Worm (Caenorhabditis elegans) whole organism, L4 larva: ENCODE results near the gene C32H11.3.

Source experiments
- T26A8.4 ChIP-seq: fragments of 200-800 bp; sonication (Bioruptor generic); IDR thresholded peaks from 2 replicates; pipeline ENCODE4 v1.3.6; 2022; ENCODE audit warnings: missing genetic modification characterization, missing compliant biosample characterization
- Y105C5A.15 ChIP-seq: fragments of 200-800 bp; sonication (Bioruptor generic); IDR thresholded peaks from 2 replicates; pipeline ENCODE4 v1.3.6; 2022; ENCODE audit warnings: missing genetic modification characterization, missing compliant biosample characterization
- Y48G9A.11 ChIP-seq: fragments of 200-800 bp; sonication (Bioruptor generic); IDR thresholded peaks from 2 replicates; pipeline ENCODE4 v1.3.6; 2022; ENCODE audit warnings: missing genetic modification reagents, missing genetic modification characterization, missing compliant biosample characterization
- Y5F2A.4 ChIP-seq: fragments of 200-800 bp; sonication (Bioruptor generic); optimal IDR thresholded peaks from 2 replicates; lab custom pipeline; 2018; ENCODE audit warnings: mild to moderate bottlenecking, missing genetic modification characterization, missing compliant biosample characterization
- ZK337.2 ChIP-seq: fragments of 200-800 bp; sonication (Bioruptor generic); IDR thresholded peaks from 2 replicates; pipeline ENCODE4 v1.3.6; 2022; ENCODE audit warnings: missing genetic modification reagents, missing genetic modification characterization, missing compliant biosample characterization
- ZK546.5 ChIP-seq, 2 experiments: sonication (generic microtip); optimal IDR thresholded peaks; 2 replicates each; lab custom pipeline; 2017; ENCODE audit warnings: missing biosample characterization in 2 of 2, missing genetic modification characterization in 2 of 2
- arid-1 ChIP-seq: fragments of 200-800 bp; sonication (Bioruptor generic); conservative IDR thresholded peaks from 2 replicates; pipeline ENCODE4 v1.3.6; 2022; ENCODE audit warnings: missing genetic modification reagents, missing genetic modification characterization, missing compliant biosample characterization
- attf-4 ChIP-seq: sonication (generic microtip); optimal IDR thresholded peaks from 3 replicates; lab custom pipeline; 2017; ENCODE audit warnings: missing biosample characterization, missing genetic modification characterization
- ceh-62 ChIP-seq: sonication (generic microtip); optimal IDR thresholded peaks from 2 replicates; lab custom pipeline; 2017; ENCODE audit warnings: missing biosample characterization, missing genetic modification characterization
- daf-12 ChIP-seq: fragments of 150-350 bp; optimal IDR thresholded peaks from 2 replicates; lab custom pipeline; 2014; ENCODE audit warnings: missing biosample characterization, missing genetic modification reagents, missing genetic modification characterization
- daf-16 ChIP-seq, 3 experiments: sonication (generic microtip); optimal IDR thresholded peaks; 2 replicates each; lab custom pipeline; 2016 to 2017; ENCODE audit warnings: missing genetic modification characterization in 3 of 3, missing genetic modification reagents in 3 of 3, mild to moderate bottlenecking in 2 of 3, missing compliant biosample characterization in 2 of 3, missing biosample characterization in 1 of 3, moderate library complexity in 1 of 3
- daf-19 ChIP-seq: fragments of 200-800 bp; sonication (Bioruptor generic); conservative IDR thresholded peaks from 2 replicates; pipeline ENCODE4 v1.3.6; 2022; ENCODE audit warnings: missing genetic modification characterization, missing compliant biosample characterization
- dmd-8 ChIP-seq: fragments of 200-800 bp; sonication (Bioruptor generic); IDR thresholded peaks from 2 replicates; pipeline ENCODE4 v1.3.6; 2022; ENCODE audit warnings: missing genetic modification characterization, missing compliant biosample characterization
- duxl-1 ChIP-seq: sonication (generic microtip); optimal IDR thresholded peaks from 2 replicates; lab custom pipeline; 2016; ENCODE audit warnings: mild to moderate bottlenecking, missing genetic modification characterization, moderate library complexity, missing compliant biosample characterization; ENCODE audit not compliant: poor library complexity
- dve-1 ChIP-seq: sonication (generic microtip); optimal IDR thresholded peaks from 2 replicates; lab custom pipeline; 2017; ENCODE audit warnings: antibody characterized with exemption, mild to moderate bottlenecking, missing genetic modification characterization, missing compliant biosample characterization; ENCODE audit not compliant: insufficient read depth
- egl-27 ChIP-seq: sonication (generic microtip); optimal IDR thresholded peaks from 3 replicates; lab custom pipeline; 2017; ENCODE audit warnings: missing biosample characterization, missing genetic modification reagents, missing genetic modification characterization
- fkh-10 ChIP-seq: fragments of 150-350 bp; optimal IDR thresholded peaks from 2 replicates; lab custom pipeline; 2014; ENCODE audit warnings: missing biosample characterization, missing genetic modification reagents, missing genetic modification characterization
- hif-1 ChIP-seq, 2 experiments: sonication (generic microtip); optimal IDR thresholded peaks; 2 replicates each; lab custom pipeline; 2016 to 2017; ENCODE audit warnings: missing compliant biosample characterization in 2 of 2, missing genetic modification characterization in 2 of 2, missing genetic modification reagents in 2 of 2, missing genotype in 2 of 2, mild to moderate bottlenecking in 1 of 2
- hlh-11 ChIP-seq: fragments of 200-800 bp; sonication (Bioruptor generic); optimal IDR thresholded peaks from 2 replicates; lab custom pipeline; 2018; ENCODE audit warnings: mild to moderate bottlenecking, missing genetic modification characterization, missing compliant biosample characterization
- hlh-30 ChIP-seq: sonication (generic microtip); optimal IDR thresholded peaks from 2 replicates; lab custom pipeline; 2017; ENCODE audit warnings: antibody characterized with exemption, mild to moderate bottlenecking, missing genetic modification characterization, missing compliant biosample characterization; ENCODE audit not compliant: insufficient read depth
- hmg-1.1 ChIP-seq: fragments of 200-800 bp; sonication (Bioruptor generic); IDR thresholded peaks from 2 replicates; pipeline ENCODE4 v1.3.6; 2022; ENCODE audit warnings: missing genetic modification reagents, missing genetic modification characterization, missing compliant biosample characterization
- jun-1 ChIP-seq: fragments of 150-350 bp; optimal IDR thresholded peaks from 2 replicates; lab custom pipeline; 2014; ENCODE audit warnings: missing biosample characterization, missing genetic modification reagents, missing genetic modification characterization
- lim-7 ChIP-seq: fragments of 200-800 bp; sonication (Bioruptor generic); IDR thresholded peaks from 2 replicates; pipeline ENCODE4 v1.3.6; 2022; ENCODE audit warnings: missing genetic modification characterization, missing compliant biosample characterization
- lin-13 ChIP-seq: fragments of 150-350 bp; optimal IDR thresholded peaks from 2 replicates; lab custom pipeline; 2014; ENCODE audit warnings: missing biosample characterization, missing genetic modification reagents, missing genetic modification characterization
- lin-15B ChIP-seq: fragments of 150-350 bp; sonication (generic microtip); optimal IDR thresholded peaks from 3 replicates; lab custom pipeline; 2014; ENCODE audit warnings: missing biosample characterization, missing genetic modification characterization
- lir-3 ChIP-seq: sonication (generic microtip); optimal IDR thresholded peaks from 2 replicates; lab custom pipeline; 2016; ENCODE audit warnings: mild to moderate bottlenecking, missing genetic modification characterization, missing compliant biosample characterization
- madf-5 ChIP-seq, 2 experiments: fragments of 200-800 bp; sonication (Bioruptor generic); IDR thresholded peaks; 2 replicates each; pipeline ENCODE4 v1.3.6; 2022; ENCODE audit warnings: missing compliant biosample characterization in 2 of 2, missing genetic modification characterization in 2 of 2
- mdt-29 ChIP-seq: fragments of 200-800 bp; sonication (Bioruptor generic); IDR thresholded peaks from 2 replicates; pipeline ENCODE4 v1.3.6; 2022; ENCODE audit warnings: missing genetic modification reagents, missing genetic modification characterization, missing compliant biosample characterization
- mes-2 ChIP-seq: sonication (generic microtip); optimal IDR thresholded peaks from 2 replicates; lab custom pipeline; 2016; ENCODE audit warnings: missing genotype, mild to moderate bottlenecking, missing genetic modification characterization, missing compliant biosample characterization; ENCODE audit not compliant: poor library complexity, severe bottlenecking
- mxl-2 ChIP-seq: fragments of 200-800 bp; sonication (Bioruptor generic); conservative IDR thresholded peaks from 2 replicates; pipeline ENCODE4 v1.3.6; 2022; ENCODE audit warnings: missing genetic modification reagents, missing genetic modification characterization, missing compliant biosample characterization
- nhr-10 ChIP-seq: fragments of 150-350 bp; optimal IDR thresholded peaks from 2 replicates; lab custom pipeline; 2014; ENCODE audit warnings: missing biosample characterization, missing genetic modification characterization
- nhr-28 ChIP-seq: fragments of 150-350 bp; optimal IDR thresholded peaks from 2 replicates; lab custom pipeline; 2014; ENCODE audit warnings: missing biosample characterization, missing genetic modification characterization
- nhr-41 ChIP-seq: fragments of 200-800 bp; sonication (Bioruptor generic); IDR thresholded peaks from 2 replicates; pipeline ENCODE4 v1.3.6; 2022; ENCODE audit warnings: missing genetic modification reagents, missing genetic modification characterization, missing compliant biosample characterization
- nhr-42 ChIP-seq: fragments of 200-800 bp; sonication (Bioruptor generic); IDR thresholded peaks from 2 replicates; pipeline ENCODE4 v1.3.6; 2022; ENCODE audit warnings: missing genetic modification characterization, missing compliant biosample characterization
- nhr-48 ChIP-seq: sonication (generic microtip); optimal IDR thresholded peaks from 2 replicates; lab custom pipeline; 2016; ENCODE audit warnings: mild to moderate bottlenecking, missing genetic modification characterization, missing compliant biosample characterization
- nhr-76 ChIP-seq: fragments of 150-350 bp; optimal IDR thresholded peaks from 2 replicates; lab custom pipeline; 2014; ENCODE audit warnings: missing biosample characterization, missing genetic modification characterization
- set-16 ChIP-seq: fragments of 200-800 bp; sonication (Bioruptor generic); IDR thresholded peaks from 2 replicates; pipeline ENCODE4 v1.3.6; 2022; ENCODE audit warnings: missing genetic modification reagents, missing genetic modification characterization, missing compliant biosample characterization
- snpc-4 ChIP-seq: fragments of 150-350 bp; optimal IDR thresholded peaks from 2 replicates; lab custom pipeline; 2014; ENCODE audit warnings: missing biosample characterization, missing genetic modification characterization
- spr-1 ChIP-seq: sonication (generic microtip); optimal IDR thresholded peaks from 2 replicates; lab custom pipeline; 2016; ENCODE audit warnings: mild to moderate bottlenecking, missing genetic modification characterization, missing compliant biosample characterization
- spr-3 ChIP-seq: fragments of 200-800 bp; sonication (Bioruptor generic); optimal IDR thresholded peaks from 2 replicates; lab custom pipeline; 2018; ENCODE audit warnings: mild to moderate bottlenecking, missing genetic modification characterization, missing compliant biosample characterization
- unc-130 ChIP-seq: sonication (generic microtip); optimal IDR thresholded peaks from 2 replicates; lab custom pipeline; 2016; ENCODE audit warnings: missing genetic modification reagents, missing genetic modification characterization, missing compliant biosample characterization
- zag-1 ChIP-seq: fragments of 150-350 bp; optimal IDR thresholded peaks from 2 replicates; lab custom pipeline; 2014; ENCODE audit warnings: missing biosample characterization, missing genetic modification characterization
- zfp-2 ChIP-seq: sonication (generic microtip); optimal IDR thresholded peaks from 2 replicates; lab custom pipeline; 2016; ENCODE audit warnings: mild to moderate bottlenecking, missing genetic modification characterization, missing compliant biosample characterization
- zip-2 ChIP-seq: fragments of 150-350 bp; optimal IDR thresholded peaks from 2 replicates; lab custom pipeline; 2014; ENCODE audit warnings: missing biosample characterization, missing genetic modification characterization
- ztf-7 ChIP-seq: fragments of 150-350 bp; optimal IDR thresholded peaks from 2 replicates; lab custom pipeline; 2014; ENCODE audit warnings: missing biosample characterization, missing genetic modification characterization

The C32H11.3 gene

ce11 chrIV:12879557-12879956, 38.8 kb upstream of the C32H11.3 start, which contains the start of gene ZK896.5 (continued):
- no peak for TF ChIP-seq mdt-29 (GFP tag; lab: Robert Waterston, UW)
- TF ChIP-seq ztf-7 (tag; lab: Kevin White, UChicago) = no peak
- no peak for TF ChIP-seq Y48G9A.11 (GFP tag; lab: Robert Waterston, UW)
- TF ChIP-seq lin-15B (tag; lab: Kevin White, UChicago) = no peak
- no peak for TF ChIP-seq arid-1
- TF ChIP-seq unc-130 (GFP tag; lab: Kevin White, UChicago) = no peak
- TF ChIP-seq ceh-62 (tag; lab: Kevin White, UChicago) = no peak
- TF ChIP-seq daf-16 (GFP tag; optimal IDR thresholded peaks at IDR 0.05; lab: Kevin White, UChicago) = no peak
- peak; percentile 65 for TF ChIP-seq daf-16 (tag; optimal IDR thresholded peaks at IDR 0.05; lab: Kevin White, UChicago)
- no peak for TF ChIP-seq T26A8.4 (GFP tag; lab: Robert Waterston, UW)
- TF ChIP-seq mes-2 (tag; lab: Kevin White, UChicago) = no peak
- no peak for TF ChIP-seq spr-3 (GFP tag; lab: Kevin White, UChicago)
- TF ChIP-seq ZK337.2 (GFP tag; lab: Robert Waterston, UW) = no peak
- TF ChIP-seq hlh-30 (tag; lab: Kevin White, UChicago) = no peak
- TF ChIP-seq lin-13 (GFP tag; lab: Kevin White, UChicago) = no peak
- no peak for TF ChIP-seq mxl-2 (GFP tag; lab: Robert Waterston, UW)
- TF ChIP-seq duxl-1 = no peak
- peak; percentile 74 for TF ChIP-seq nhr-48 (tag; lab: Kevin White, UChicago)
- TF ChIP-seq jun-1 (tag; lab: Kevin White, UChicago) = no peak
- TF ChIP-seq dmd-8 = no peak
- TF ChIP-seq snpc-4 = no peak
- no peak for TF ChIP-seq nhr-42
- TF ChIP-seq zag-1 (tag; lab: Kevin White, UChicago) = no peak
- TF ChIP-seq hif-1 (tag; optimal IDR thresholded peaks at IDR 0.05; lab: Kevin White, UChicago) = no peak
- TF ChIP-seq nhr-41 (GFP tag; lab: Robert Waterston, UW) = no peak
- TF ChIP-seq madf-5 (GFP tag; IDR thresholded peaks at IDR 0.05; lab: Robert Waterston, UW) = no peak
- TF ChIP-seq zfp-2 (tag; lab: Kevin White, UChicago) = no peak
- peak; percentile 13 for TF ChIP-seq nhr-28 (tag; lab: Kevin White, UChicago)
- TF ChIP-seq Y105C5A.15 = no peak
- TF ChIP-seq fkh-10 (GFP tag; lab: Kevin White, UChicago) = no peak
- TF ChIP-seq nhr-76 (tag; lab: Kevin White, UChicago) = no peak
- TF ChIP-seq ZK546.5 (tag; optimal IDR thresholded peaks at IDR 0.05; lab: Kevin White, UChicago) = no peak
- TF ChIP-seq daf-12 (tag; lab: Kevin White, UChicago) = no peak
- peak; percentile 53 for TF ChIP-seq dve-1 (tag; lab: Kevin White, UChicago)
- TF ChIP-seq spr-1 = no peak
- TF ChIP-seq nhr-10 (tag; lab: Kevin White, UChicago) = no peak
- no peak for TF ChIP-seq lir-3 (tag; lab: Kevin White, UChicago)
- no peak for TF ChIP-seq attf-4 (tag; lab: Kevin White, UChicago)
- TF ChIP-seq hmg-1.1 (GFP tag; lab: Robert Waterston, UW) = no peak
- TF ChIP-seq zip-2 (tag; lab: Kevin White, UChicago) = no peak
- TF ChIP-seq lim-7 (GFP tag; lab: Robert Waterston, UW) = no peak
- TF ChIP-seq daf-19 = no peak
- no peak for TF ChIP-seq set-16 (GFP tag; lab: Robert Waterston, UW)
- no peak for TF ChIP-seq egl-27 (tag; lab: Kevin White, UChicago)
- TF ChIP-seq Y5F2A.4 (GFP tag; lab: Kevin White, UChicago) = no peak
- TF ChIP-seq hlh-11 = peak; percentile 23
